Worm (Caenorhabditis elegans) whole organism, young adult: ENCODE measurements around the gene sdz-11.

Experiments
- F22D6.2 ChIP-seq: sonication (generic microtip); optimal IDR thresholded peaks from 2 replicates; lab custom pipeline; 2016; ENCODE audit warnings: mild to moderate bottlenecking, missing genetic modification characterization, missing compliant biosample characterization
- F37B4.10 ChIP-seq: fragments of 200-800 bp; sonication (Bioruptor generic); IDR thresholded peaks from 2 replicates; pipeline ENCODE4 v1.3.6; 2022; ENCODE audit warnings: missing genetic modification characterization, missing compliant biosample characterization
- F49E8.2 ChIP-seq: sonication (generic microtip); optimal IDR thresholded peaks from 3 replicates; lab custom pipeline; 2017; ENCODE audit warnings: missing genetic modification characterization, mild to moderate bottlenecking, missing compliant biosample characterization, antibody characterized with exemption, moderate library complexity; ENCODE audit not compliant: insufficient read depth
- F57A8.1 ChIP-seq: fragments of 200-800 bp; sonication (Bioruptor generic); optimal IDR thresholded peaks from 2 replicates; lab custom pipeline; 2018; ENCODE audit warnings: mild to moderate bottlenecking, missing genetic modification characterization, moderate library complexity, missing compliant biosample characterization
- Y53G8AR.9 ChIP-seq: fragments of 200-800 bp; sonication (Bioruptor generic); conservative IDR thresholded peaks from 2 replicates; pipeline ENCODE4 v1.3.6; 2022; ENCODE audit warnings: missing genetic modification reagents, missing genetic modification characterization, missing compliant biosample characterization
- aptf-2 ChIP-seq: fragments of 200-800 bp; sonication (Bioruptor generic); conservative IDR thresholded peaks from 2 replicates; pipeline ENCODE4 v1.3.6; 2022; ENCODE audit warnings: missing genetic modification reagents, missing genetic modification characterization, missing compliant biosample characterization
- bed-2 ChIP-seq: fragments of 200-800 bp; sonication (Bioruptor generic); IDR thresholded peaks from 2 replicates; pipeline ENCODE4 v1.3.6; 2022; ENCODE audit warnings: missing genetic modification reagents, missing genetic modification characterization, missing compliant biosample characterization
- ceh-40 ChIP-seq: fragments of 200-800 bp; sonication (Bioruptor generic); IDR thresholded peaks from 2 replicates; pipeline ENCODE4 v1.3.6; 2022; ENCODE audit warnings: missing genetic modification characterization, missing compliant biosample characterization
- efl-1 ChIP-seq: fragments of 150-350 bp; optimal IDR thresholded peaks from 2 replicates; lab custom pipeline; 2014; ENCODE audit warnings: missing biosample characterization, missing genetic modification reagents, missing genetic modification characterization
- fkh-3 ChIP-seq: sonication (generic microtip); optimal IDR thresholded peaks from 2 replicates; lab custom pipeline; 2016; ENCODE audit warnings: mild to moderate bottlenecking, missing genetic modification characterization, missing compliant biosample characterization
- gei-17 ChIP-seq: fragments of 200-800 bp; sonication (Bioruptor generic); optimal IDR thresholded peaks from 2 replicates; lab custom pipeline; 2018; ENCODE audit warnings: mild to moderate bottlenecking, missing genetic modification characterization, missing compliant biosample characterization
- him-1 ChIP-seq: sonication (generic microtip); optimal IDR thresholded peaks from 2 replicates; lab custom pipeline; 2016; ENCODE audit warnings: missing genotype, missing genetic modification reagents, missing genetic modification characterization, missing compliant biosample characterization
- hlh-12 ChIP-seq: sonication (generic microtip); optimal IDR thresholded peaks from 2 replicates; lab custom pipeline; 2016; ENCODE audit warnings: missing genetic modification characterization, missing compliant biosample characterization
- hmg-1.2 ChIP-seq: fragments of 200-800 bp; sonication (Bioruptor generic); IDR thresholded peaks from 2 replicates; pipeline ENCODE4 v1.3.6; 2022; ENCODE audit warnings: missing genetic modification reagents, missing genetic modification characterization, missing compliant biosample characterization
- lag-1 ChIP-seq: fragments of 200-800 bp; sonication (Bioruptor generic); IDR thresholded peaks from 2 replicates; pipeline ENCODE4 v1.3.6; 2022; ENCODE audit warnings: missing genetic modification reagents, missing genetic modification characterization, missing compliant biosample characterization
- let-607 ChIP-seq, 2 experiments: fragments of 200-800 bp in 1 of 2; sonication (Bioruptor generic) in 1 of 2; sonication (generic microtip) in 1 of 2; optimal IDR thresholded peaks; 2 replicates each; lab custom pipeline; 2016 to 2018; ENCODE audit warnings: mild to moderate bottlenecking in 2 of 2, missing compliant biosample characterization in 2 of 2, missing genetic modification characterization in 2 of 2, moderate library complexity in 2 of 2, missing genotype in 1 of 2
- madf-3 ChIP-seq: fragments of 200-800 bp; sonication (Bioruptor generic); IDR thresholded peaks from 2 replicates; pipeline ENCODE4 v1.3.6; 2022; ENCODE audit warnings: missing genetic modification reagents, missing genetic modification characterization, missing compliant biosample characterization
- mes-4 ChIP-seq: sonication (generic microtip); optimal IDR thresholded peaks from 2 replicates; lab custom pipeline; 2016; ENCODE audit warnings: missing genotype, missing genetic modification characterization, missing compliant biosample characterization
- mxl-1 ChIP-seq: sonication (generic microtip); optimal IDR thresholded peaks from 2 replicates; lab custom pipeline; 2016; ENCODE audit warnings: missing genetic modification characterization, missing compliant biosample characterization
- nfya-1 ChIP-seq: sonication (generic microtip); optimal IDR thresholded peaks from 2 replicates; lab custom pipeline; 2017; ENCODE audit warnings: antibody characterized with exemption, missing compliant biosample characterization, missing genetic modification characterization, borderline replicate concordance; ENCODE audit not compliant: insufficient read depth
- nhr-120 ChIP-seq: fragments of 200-800 bp; sonication (Bioruptor generic); IDR thresholded peaks from 2 replicates; pipeline ENCODE4 v1.3.6; 2022; ENCODE audit warnings: missing genetic modification characterization, missing compliant biosample characterization
- nhr-90 ChIP-seq: sonication (generic microtip); optimal IDR thresholded peaks from 2 replicates; lab custom pipeline; 2016; ENCODE audit warnings: missing genotype, mild to moderate bottlenecking, missing genetic modification characterization, missing compliant biosample characterization
- pbrm-1 ChIP-seq: fragments of 200-800 bp; sonication (Bioruptor generic); IDR thresholded peaks from 2 replicates; pipeline ENCODE4 v1.3.6; 2022; ENCODE audit warnings: missing genetic modification reagents, missing genetic modification characterization, missing compliant biosample characterization
- rcor-1 ChIP-seq: fragments of 200-800 bp; sonication (Bioruptor generic); IDR thresholded peaks from 2 replicates; pipeline ENCODE4 v1.3.6; 2022; ENCODE audit warnings: missing genetic modification reagents, missing genetic modification characterization, missing compliant biosample characterization
- rec-8 ChIP-seq, 2 experiments: sonication (generic microtip); optimal IDR thresholded peaks; 2 replicates each; lab custom pipeline; 2016; ENCODE audit warnings: mild to moderate bottlenecking in 2 of 2, missing genetic modification characterization in 2 of 2, missing genetic modification reagents in 2 of 2, missing genotype in 2 of 2, missing biosample characterization in 1 of 2, missing compliant biosample characterization in 1 of 2, moderate library complexity in 1 of 2
- rpc-1 ChIP-seq, 2 experiments: fragments of 150-350 bp in 1 of 2; sonication (generic microtip) in 1 of 2; optimal IDR thresholded peaks; 2 replicates each; lab custom pipeline; 2014 to 2018; ENCODE audit warnings: missing biosample characterization in 1 of 2, missing genetic modification characterization in 1 of 2, missing genetic modification reagents in 1 of 2, missing genotype in 1 of 2
- snpc-1.3 ChIP-seq: sonication (generic microtip); optimal IDR thresholded peaks from 2 replicates; lab custom pipeline; 2017; ENCODE audit warnings: missing genetic modification characterization, mild to moderate bottlenecking, missing compliant biosample characterization, antibody characterized with exemption, moderate library complexity, missing genotype, missing genetic modification reagents; ENCODE audit not compliant: insufficient read depth
- sptf-2 ChIP-seq: fragments of 200-800 bp; sonication (Bioruptor generic); optimal IDR thresholded peaks from 2 replicates; lab custom pipeline; 2018; ENCODE audit warnings: mild to moderate bottlenecking, missing genetic modification characterization, missing compliant biosample characterization
- ztf-18 ChIP-seq: sonication (generic microtip); optimal IDR thresholded peaks from 2 replicates; lab custom pipeline; 2016; ENCODE audit warnings: missing genotype, mild to moderate bottlenecking, missing genetic modification characterization, missing compliant biosample characterization
- ztf-22 ChIP-seq: fragments of 200-800 bp; sonication (Bioruptor generic); optimal IDR thresholded peaks from 2 replicates; lab custom pipeline; 2018; ENCODE audit warnings: mild to moderate bottlenecking, missing genetic modification characterization, moderate library complexity, missing compliant biosample characterization
- ztf-28 ChIP-seq: fragments of 200-800 bp; sonication (Bioruptor generic); IDR thresholded peaks from 2 replicates; pipeline ENCODE4 v1.3.6; 2022; ENCODE audit warnings: missing genetic modification reagents, missing genetic modification characterization, missing compliant biosample characterization
- ztf-3 ChIP-seq: fragments of 200-800 bp; sonication (Bioruptor generic); optimal IDR thresholded peaks from 2 replicates; lab custom pipeline; 2018; ENCODE audit warnings: mild to moderate bottlenecking, missing genetic modification characterization, missing compliant biosample characterization

The sdz-11 gene

ce11 chrII:3709255-3709654 is 42.8 kb downstream of the sdz-11 start, which contains the start of gene srx-110 (continued):
- no peak for TF ChIP-seq F22D6.2
- no peak for TF ChIP-seq F37B4.10
- no peak for TF ChIP-seq ztf-28
- no peak for TF ChIP-seq F49E8.2 (tag; lab: Kevin White, UChicago)
- TF ChIP-seq him-1 (tag; lab: Kevin White, UChicago): no peak
- no peak for TF ChIP-seq let-607 (tag; optimal IDR thresholded peaks at IDR 0.05; lab: Kevin White, UChicago)

- no peak for TF ChIP-seq rpc-1 (optimal IDR thresholded peaks at IDR 0.05; lab: Kevin White, UChicago)
- TF ChIP-seq rpc-1 (tag; optimal IDR thresholded peaks at IDR 0.05; lab: Kevin White, UChicago): no peak
- TF ChIP-seq sptf-2: no peak
- TF ChIP-seq rec-8 (tag; optimal IDR thresholded peaks at IDR 0.05; lab: Kevin White, UChicago): no peak
- TF ChIP-seq rcor-1 (GFP tag; lab: Robert Waterston, UW): no peak
- TF ChIP-seq pbrm-1 (GFP tag; lab: Robert Waterston, UW): no peak
- TF ChIP-seq bed-2 (GFP tag; lab: Robert Waterston, UW): no peak
- no peak for TF ChIP-seq mes-4 (tag; lab: Kevin White, UChicago)
- TF ChIP-seq aptf-2: no peak
- TF ChIP-seq snpc-1.3: no peak
- TF ChIP-seq nfya-1 (tag; lab: Kevin White, UChicago): no peak
- no peak for TF ChIP-seq ztf-22
- no peak for TF ChIP-seq mxl-1 (tag; lab: Kevin White, UChicago)
Measured at ce11 chrII:3705320-3705719, 46.8 kb downstream of the sdz-11 start, which contains the start of gene srx-108. Gene srx-108 (plus strand): TSS chrII:3705620.

ce11 chrII:3701305-3701704 is 50.8 kb downstream of the sdz-11 start, which contains the start of gene srx-105:
Gene srx-105 (minus strand): TSS chrII:3701405.
- TF ChIP-seq ztf-18 (tag; lab: Kevin White, UChicago) (no peak), aptf-2 (no peak), Y53G8AR.9 (GFP tag; lab: Robert Waterston, UW) (no peak), ztf-3 (GFP tag; lab: Kevin White, UChicago) (no peak), F57A8.1 (GFP tag; lab: Kevin White, UChicago) (no peak), rcor-1 (GFP tag; lab: Robert Waterston, UW) (no peak), hlh-12 (tag; lab: Kevin White, UChicago) (no peak), hmg-1.2 (GFP tag; lab: Robert Waterston, UW) (no peak), nhr-90 (tag; lab: Kevin White, UChicago) (no peak), efl-1 (GFP tag; lab: Kevin White, UChicago) (no peak), fkh-3 (tag; lab: Kevin White, UChicago) (no peak), gei-17 (GFP tag; lab: Kevin White, UChicago) (no peak), nhr-120 (GFP tag; lab: Robert Waterston, UW) (no peak), madf-3 (GFP tag; lab: Robert Waterston, UW) (no peak), ceh-40 (GFP tag; lab: Robert Waterston, UW) (no peak), lag-1 (GFP tag; lab: Robert Waterston, UW) (no peak)
